Worm (Caenorhabditis elegans) whole organism, late embryonic: ENCODE measurements around the gene D1014.13.

Source experiments
- C38D4.7 ChIP-seq: fragments of 200-800 bp; sonication (Bioruptor generic); optimal IDR thresholded peaks from 2 replicates; lab custom pipeline; 2018; ENCODE audit warnings: mild to moderate bottlenecking, missing genetic modification characterization, moderate library complexity, missing compliant biosample characterization
- F13H6.1 ChIP-seq: sonication (generic microtip); optimal IDR thresholded peaks from 2 replicates; lab custom pipeline; 2016; ENCODE audit warnings: missing genetic modification characterization, missing compliant biosample characterization
- K09A11.1 ChIP-seq: sonication (generic microtip); optimal IDR thresholded peaks from 2 replicates; lab custom pipeline; 2017; ENCODE audit warnings: antibody characterized with exemption, mild to moderate bottlenecking, missing genetic modification characterization, missing compliant biosample characterization; ENCODE audit not compliant: insufficient read depth
- T23F11.4 ChIP-seq: fragments of 200-800 bp; sonication (Bioruptor generic); optimal IDR thresholded peaks from 2 replicates; lab custom pipeline; 2018; ENCODE audit warnings: mild to moderate bottlenecking, missing genetic modification characterization, missing compliant biosample characterization
- ahr-1 ChIP-seq: sonication (generic microtip); optimal IDR thresholded peaks from 2 replicates; lab custom pipeline; 2016; ENCODE audit warnings: missing genetic modification characterization, missing compliant biosample characterization
- ama-1 ChIP-seq: fragments of 150-350 bp; optimal IDR thresholded peaks from 2 replicates; lab custom pipeline; 2014
- ceh-18 ChIP-seq: sonication (generic microtip); optimal IDR thresholded peaks from 2 replicates; lab custom pipeline; 2016; ENCODE audit warnings: missing genetic modification characterization, missing compliant biosample characterization
- ceh-2 ChIP-seq: sonication (generic microtip); optimal IDR thresholded peaks from 2 replicates; lab custom pipeline; 2016; ENCODE audit warnings: missing genotype, missing genetic modification characterization, missing compliant biosample characterization
- ceh-22 ChIP-seq: sonication (generic microtip); optimal IDR thresholded peaks from 2 replicates; lab custom pipeline; 2017; ENCODE audit warnings: missing biosample characterization, missing genetic modification characterization
- ceh-30 ChIP-seq: fragments of 150-350 bp; optimal IDR thresholded peaks from 2 replicates; lab custom pipeline; 2014; ENCODE audit warnings: missing biosample characterization, missing genetic modification characterization
- ceh-48 ChIP-seq: sonication (generic microtip); optimal IDR thresholded peaks from 2 replicates; lab custom pipeline; 2016; ENCODE audit warnings: missing genetic modification characterization, inconsistent platforms, missing compliant biosample characterization
- ceh-6 ChIP-seq: fragments of 200-800 bp; sonication (Bioruptor generic); optimal IDR thresholded peaks from 2 replicates; lab custom pipeline; 2018; ENCODE audit warnings: mild to moderate bottlenecking, missing genetic modification characterization, missing compliant biosample characterization
- dmd-4 ChIP-seq: sonication (generic microtip); optimal IDR thresholded peaks from 2 replicates; lab custom pipeline; 2016; ENCODE audit warnings: borderline replicate concordance, missing genetic modification characterization, missing compliant biosample characterization
- elt-4 ChIP-seq: sonication (generic microtip); optimal IDR thresholded peaks from 2 replicates; lab custom pipeline; 2016; ENCODE audit warnings: missing genetic modification characterization, missing compliant biosample characterization
- ets-4 ChIP-seq: sonication (generic microtip); optimal IDR thresholded peaks from 2 replicates; lab custom pipeline; 2016; ENCODE audit warnings: missing genetic modification characterization, missing compliant biosample characterization
- fkh-10 ChIP-seq: fragments of 150-350 bp; optimal IDR thresholded peaks from 2 replicates; lab custom pipeline; 2014; ENCODE audit warnings: missing biosample characterization, missing genetic modification reagents, missing genetic modification characterization
- hlh-13 ChIP-seq: fragments of 200-800 bp; sonication (Bioruptor generic); optimal IDR thresholded peaks from 2 replicates; lab custom pipeline; 2018; ENCODE audit warnings: mild to moderate bottlenecking, missing genetic modification characterization, missing compliant biosample characterization
- hlh-6 ChIP-seq: sonication (generic microtip); optimal IDR thresholded peaks from 2 replicates; lab custom pipeline; 2016; ENCODE audit warnings: missing genotype, missing genetic modification characterization, missing compliant biosample characterization
- lim-6 ChIP-seq: sonication (generic microtip); optimal IDR thresholded peaks from 2 replicates; lab custom pipeline; 2016; ENCODE audit warnings: missing genetic modification characterization, missing compliant biosample characterization
- lin-11 ChIP-seq: fragments of 200-800 bp; sonication (Bioruptor generic); optimal IDR thresholded peaks from 2 replicates; lab custom pipeline; 2018; ENCODE audit warnings: mild to moderate bottlenecking, missing genetic modification characterization, missing compliant biosample characterization
- madf-2 ChIP-seq: sonication (generic microtip); optimal IDR thresholded peaks from 2 replicates; lab custom pipeline; 2017; ENCODE audit warnings: missing genetic modification characterization, missing compliant biosample characterization
- nhr-11 ChIP-seq: fragments of 150-350 bp; optimal IDR thresholded peaks from 2 replicates; lab custom pipeline; 2014; ENCODE audit warnings: missing biosample characterization, missing genetic modification characterization
- npax-4 ChIP-seq: sonication (generic microtip); optimal IDR thresholded peaks from 2 replicates; lab custom pipeline; 2016; ENCODE audit warnings: missing genetic modification characterization, missing compliant biosample characterization
- odd-2 ChIP-seq: sonication (generic microtip); optimal IDR thresholded peaks from 2 replicates; lab custom pipeline; 2017; ENCODE audit warnings: antibody characterized with exemption, mild to moderate bottlenecking, missing genetic modification characterization, missing compliant biosample characterization
- pag-3 ChIP-seq: sonication (generic microtip); optimal IDR thresholded peaks from 2 replicates; lab custom pipeline; 2016; ENCODE audit warnings: missing compliant biosample characterization, missing genetic modification characterization, borderline replicate concordance
- pat-9 ChIP-seq: fragments of 200-800 bp; sonication (Bioruptor generic); optimal IDR thresholded peaks from 2 replicates; lab custom pipeline; 2018; ENCODE audit warnings: mild to moderate bottlenecking, missing genetic modification characterization, moderate library complexity, missing compliant biosample characterization
- pax-1 ChIP-seq: fragments of 150-350 bp; optimal IDR thresholded peaks from 2 replicates; lab custom pipeline; 2014; ENCODE audit warnings: missing biosample characterization, missing genetic modification characterization
- pha-4 ChIP-seq: fragments of 150-350 bp; optimal IDR thresholded peaks from 2 replicates; lab custom pipeline; 2018; ENCODE audit warnings: missing biosample characterization, missing genetic modification reagents, missing genetic modification characterization
- rnt-1 ChIP-seq: sonication (generic microtip); optimal IDR thresholded peaks from 2 replicates; lab custom pipeline; 2016; ENCODE audit warnings: missing genetic modification characterization, missing compliant biosample characterization
- tbx-2 ChIP-seq: sonication (generic microtip); optimal IDR thresholded peaks from 2 replicates; lab custom pipeline; 2016; ENCODE audit warnings: missing genetic modification characterization, missing compliant biosample characterization
- unc-3 ChIP-seq, 2 experiments: fragments of 200-800 bp in 1 of 2; sonication (Bioruptor generic) in 1 of 2; sonication (generic microtip) in 1 of 2; conservative IDR thresholded peaks in 1 of 2; optimal IDR thresholded peaks in 1 of 2; 2 replicates each; pipeline versions ENCODE4 v1.3.6 to Lab custom; 2016 to 2022; ENCODE audit warnings: missing compliant biosample characterization in 2 of 2, missing genetic modification characterization in 2 of 2, missing genetic modification reagents in 1 of 2
- unc-55 ChIP-seq: sonication (generic microtip); optimal IDR thresholded peaks from 2 replicates; lab custom pipeline; 2017; ENCODE audit warnings: missing biosample characterization, missing genetic modification reagents, missing genetic modification characterization
- zip-5 ChIP-seq: sonication (generic microtip); optimal IDR thresholded peaks from 2 replicates; lab custom pipeline; 2016; ENCODE audit warnings: missing genetic modification characterization, missing compliant biosample characterization
- ztf-16 ChIP-seq: sonication (generic microtip); optimal IDR thresholded peaks from 2 replicates; lab custom pipeline; 2017; ENCODE audit warnings: missing genetic modification characterization, missing compliant biosample characterization

Gene D1014.13

ce11 chrV:8171688-8172087 is 26.3 kb downstream of the D1014.13 start:
- TF ChIP-seq madf-2 (tag; lab: Kevin White, UChicago) (no peak), pax-1 (tag; lab: Kevin White, UChicago) (no peak), ceh-2 (tag; lab: Kevin White, UChicago) (no peak)

- TF ChIP-seq madf-2 (tag; lab: Kevin White, UChicago): no peak
- TF ChIP-seq ceh-30 (tag; lab: Kevin White, UChicago): no peak
- no peak for TF ChIP-seq K09A11.1 (tag; lab: Kevin White, UChicago)
- TF ChIP-seq T23F11.4: no peak
- TF ChIP-seq ahr-1: no peak
- TF ChIP-seq zip-5 (tag; lab: Kevin White, UChicago): no peak
- TF ChIP-seq lin-11 (tag; lab: Kevin White, UChicago): no peak
- TF ChIP-seq ceh-18 (tag; lab: Kevin White, UChicago): no peak
- no peak for TF ChIP-seq lim-6
- TF ChIP-seq ztf-16: no peak
These were observed 31.9 kb downstream of the D1014.13 start, which contains the start of gene F20D6.9 for ce11 chrV:8177349-8177748. Gene F20D6.9 (minus strand): TSS chrV:8177449.

ce11 chrV:8178279-8178678 is 32.9 kb downstream of the D1014.13 start:
- no peak for TF ChIP-seq ceh-2 (tag; lab: Kevin White, UChicago)
- TF ChIP-seq nhr-11: no peak
- TF ChIP-seq ets-4 (tag; lab: Kevin White, UChicago): no peak
- no peak for TF ChIP-seq ceh-30 (tag; lab: Kevin White, UChicago)
- TF ChIP-seq fkh-10 (GFP tag; lab: Kevin White, UChicago): no peak
- TF ChIP-seq zip-5 (tag; lab: Kevin White, UChicago): no peak
- TF ChIP-seq, all 69 proteins: peak for 0

ce11 chrV:8178914-8179542 is 33.6 kb downstream of the D1014.13 start, which contains the start of gene srp-7:
Gene srp-7 (plus strand): TSS chrV:8179126.
- TF ChIP-seq rnt-1 (tag; lab: Kevin White, UChicago): no peak
- no peak for TF ChIP-seq madf-2 (tag; lab: Kevin White, UChicago)
- no peak for TF ChIP-seq pha-4 (tag; lab: Kevin White, UChicago)
- no peak for TF ChIP-seq ahr-1
- TF ChIP-seq ceh-30 (tag; lab: Kevin White, UChicago): no peak

ce11 chrV:8183384-8183783 is 38.0 kb downstream of the D1014.13 start, which contains the start of gene srp-8:
Gene srp-8 (plus strand): TSS chrV:8183684.
- TF ChIP-seq F13H6.1 (tag; lab: Kevin White, UChicago) (no peak), ama-1 (lab: Kevin White, UChicago) (no peak), tbx-2 (tag; lab: Kevin White, UChicago) (no peak), unc-55 (GFP tag; lab: Kevin White, UChicago) (no peak)

- TF ChIP-seq ceh-48 (tag; lab: Kevin White, UChicago) (no peak), pat-9 (no peak), dmd-4 (tag; lab: Kevin White, UChicago) (no peak), C38D4.7 (GFP tag; lab: Kevin White, UChicago) (no peak), unc-3 (GFP tag; conservative IDR thresholded peaks at IDR 0.05; lab: Robert Waterston, UW) (no peak), unc-3 (tag; optimal IDR thresholded peaks at IDR 0.05; lab: Kevin White, UChicago) (no peak), ceh-30 (tag; lab: Kevin White, UChicago) (no peak), elt-4 (tag; lab: Kevin White, UChicago) (no peak), ceh-6 (GFP tag; lab: Kevin White, UChicago) (no peak), T23F11.4 (no peak), npax-4 (tag; lab: Kevin White, UChicago) (no peak), ceh-22 (no peak), hlh-6 (tag; lab: Kevin White, UChicago) (no peak), pha-4 (tag; lab: Kevin White, UChicago) (no peak), odd-2 (tag; lab: Kevin White, UChicago) (no peak), hlh-13 (GFP tag; lab: Kevin White, UChicago) (no peak), pag-3 (tag; lab: Kevin White, UChicago) (no peak)
These were observed 40.3 kb downstream of the D1014.13 start, which contains the start of gene F20D6.2 for ce11 chrV:8185737-8186136. Gene F20D6.2 (plus strand): TSS chrV:8186037.
